Fruit fly (Drosophila melanogaster) whole organism, embryonic: Measurements from ENCODE around the gene TTLL5.

Source experiments
- Adf1 ChIP-seq: fragments of 200-800 bp; sonication (Bioruptor generic); IDR thresholded peaks from 2 replicates; pipeline ENCODE4 v1.3.6; 2022; ENCODE audit warnings: missing biosample characterization, missing genetic modification characterization
- Aef1 ChIP-seq: fragments of 200-800 bp; sonication (Bioruptor generic); IDR thresholded peaks from 3 replicates; pipeline ENCODE4 v1.3.6; 2022; ENCODE audit warnings: missing biosample characterization, missing genetic modification characterization
- Antp ChIP-seq: fragments of 200-800 bp; sonication (Bioruptor generic); optimal IDR thresholded peaks from 3 replicates; lab custom pipeline; 2016; ENCODE audit warnings: missing biosample characterization, missing genetic modification characterization
- CG11093 ChIP-seq: fragments of 200-800 bp; sonication (Bioruptor generic); IDR thresholded peaks from 3 replicates; pipeline ENCODE4 v1.3.6; 2022; ENCODE audit warnings: missing biosample characterization, missing genetic modification characterization
- CG11695 ChIP-seq: fragments of 200-800 bp; sonication (Bioruptor generic); IDR thresholded peaks from 3 replicates; pipeline ENCODE4 v1.3.6; 2022; ENCODE audit warnings: missing biosample characterization, missing genetic modification characterization
- CG12942 ChIP-seq: fragments of 200-800 bp; sonication (Bioruptor generic); optimal IDR thresholded peaks from 3 replicates; lab custom pipeline; 2016; ENCODE audit warnings: missing biosample characterization, missing genetic modification characterization
- CG14965 ChIP-seq: fragments of 200-800 bp; sonication (Bioruptor generic); optimal IDR thresholded peaks from 2 replicates; lab custom pipeline; 2016; ENCODE audit warnings: missing biosample characterization, missing genetic modification characterization, borderline replicate concordance
- CG15011 ChIP-seq: fragments of 200-800 bp; sonication (Bioruptor generic); optimal IDR thresholded peaks from 3 replicates; lab custom pipeline; 2018; ENCODE audit warnings: missing biosample characterization, mild to moderate bottlenecking, missing genetic modification characterization
- CG16815 ChIP-seq: fragments of 200-800 bp; sonication (Bioruptor generic); optimal IDR thresholded peaks from 3 replicates; lab custom pipeline; 2017; ENCODE audit warnings: missing biosample characterization, mild to moderate bottlenecking, missing genetic modification characterization
- CG17328 ChIP-seq: fragments of 200-800 bp; sonication (Bioruptor generic); IDR thresholded peaks from 2 replicates; pipeline ENCODE4 v1.3.6; 2022; ENCODE audit warnings: missing biosample characterization, missing genetic modification characterization
- CG1832 ChIP-seq: fragments of 200-800 bp; sonication (Bioruptor generic); optimal IDR thresholded peaks from 2 replicates; lab custom pipeline; 2017; ENCODE audit warnings: missing biosample characterization, mild to moderate bottlenecking, missing genetic modification characterization, inconsistent platforms
- CG18599 ChIP-seq: fragments of 200-800 bp; sonication (Bioruptor generic); optimal IDR thresholded peaks from 3 replicates; lab custom pipeline; 2017; ENCODE audit warnings: missing biosample characterization, missing genetic modification characterization, mild to moderate bottlenecking, moderate library complexity, missing genetic modification reagents
- CG30020 ChIP-seq: fragments of 200-800 bp; optimal IDR thresholded peaks from 2 replicates; lab custom pipeline; 2019; ENCODE audit warnings: missing biosample characterization, mild to moderate bottlenecking, missing genetic modification characterization, moderate library complexity
- CG31365 ChIP-seq: fragments of 200-800 bp; sonication (Bioruptor generic); optimal IDR thresholded peaks from 2 replicates; lab custom pipeline; 2018; ENCODE audit warnings: missing biosample characterization, mild to moderate bottlenecking, missing genetic modification characterization
- CG3163 ChIP-seq: fragments of 200-800 bp; sonication (Bioruptor generic); optimal IDR thresholded peaks from 3 replicates; lab custom pipeline; 2016; ENCODE audit warnings: missing biosample characterization, missing genetic modification characterization
- CG33557 ChIP-seq: fragments of 200-800 bp; sonication (Bioruptor generic); optimal IDR thresholded peaks from 2 replicates; lab custom pipeline; 2019; ENCODE audit warnings: missing biosample characterization, mild to moderate bottlenecking, missing genetic modification characterization, moderate library complexity
- CG4707 ChIP-seq: fragments of 200-800 bp; sonication (Bioruptor generic); optimal IDR thresholded peaks from 2 replicates; lab custom pipeline; 2018; ENCODE audit warnings: missing biosample characterization, mild to moderate bottlenecking, missing genetic modification characterization, moderate library complexity
- CG5245 ChIP-seq: fragments of 200-800 bp; sonication (Bioruptor generic); optimal IDR thresholded peaks from 3 replicates; lab custom pipeline; 2016; ENCODE audit warnings: missing biosample characterization, missing genetic modification characterization
- CG6175 ChIP-seq: fragments of 200-800 bp; sonication (Bioruptor generic); IDR thresholded peaks from 3 replicates; pipeline ENCODE4 v1.3.6; 2022; ENCODE audit warnings: missing biosample characterization, missing genetic modification characterization
- CG6254 ChIP-seq: fragments of 200-800 bp; sonication (Bioruptor generic); optimal IDR thresholded peaks from 3 replicates; lab custom pipeline; 2017; ENCODE audit warnings: mild to moderate bottlenecking, missing biosample characterization, missing genetic modification reagents, missing genetic modification characterization
- CG7928 ChIP-seq: fragments of 200-800 bp; sonication (Bioruptor generic); optimal IDR thresholded peaks from 2 replicates; lab custom pipeline; 2017; ENCODE audit warnings: missing biosample characterization, mild to moderate bottlenecking, missing genetic modification characterization
- CG8478 ChIP-seq: fragments of >200 bp; optimal IDR thresholded peaks from 2 replicates; lab custom pipeline; 2018
- D ChIP-seq, 2 experiments: fragments of 200-800 bp in 1 of 2; fragments of >200 bp in 1 of 2; sonication (Bioruptor generic) in 1 of 2; optimal IDR thresholded peaks; 2 replicates in 1 of 2; 3 replicates in 1 of 2; lab custom pipeline; 2017; ENCODE audit warnings: mild to moderate bottlenecking in 1 of 2, missing biosample characterization in 1 of 2, missing genetic modification characterization in 1 of 2, missing genetic modification reagents in 1 of 2
- Drgx ChIP-seq: fragments of 200-800 bp; sonication (Bioruptor generic); IDR thresholded peaks from 2 replicates; pipeline ENCODE4 v1.3.6; 2022; ENCODE audit warnings: missing biosample characterization, missing genetic modification characterization
- Fer2 ChIP-seq: fragments of 200-800 bp; sonication (Bioruptor generic); optimal IDR thresholded peaks from 2 replicates; lab custom pipeline; 2018; ENCODE audit warnings: missing biosample characterization, mild to moderate bottlenecking, missing genetic modification characterization, moderate library complexity
- Hmr ChIP-seq: fragments of 200-800 bp; sonication (Bioruptor generic); optimal IDR thresholded peaks from 3 replicates; lab custom pipeline; 2017; ENCODE audit warnings: mild to moderate bottlenecking, missing biosample characterization, missing genetic modification reagents, missing genetic modification characterization
- Hr39 ChIP-seq: fragments of >200 bp; optimal IDR thresholded peaks from 2 replicates; lab custom pipeline; 2017
- Nf-YB ChIP-seq: fragments of 200-800 bp; sonication (Bioruptor generic); optimal IDR thresholded peaks from 3 replicates; lab custom pipeline; 2019; ENCODE audit warnings: missing biosample characterization, mild to moderate bottlenecking, missing genetic modification characterization, moderate library complexity
- Sox100B ChIP-seq: fragments of 200-800 bp; sonication (Bioruptor generic); optimal IDR thresholded peaks from 3 replicates; lab custom pipeline; 2018; ENCODE audit warnings: missing biosample characterization, mild to moderate bottlenecking, missing genetic modification characterization
- Sry-δ ChIP-seq: fragments of 200-800 bp; sonication (Bioruptor generic); optimal IDR thresholded peaks from 2 replicates; lab custom pipeline; 2016; ENCODE audit warnings: missing biosample characterization, missing genetic modification characterization
- Vsx1 ChIP-seq: fragments of 200-800 bp; sonication (Bioruptor generic); optimal IDR thresholded peaks from 2 replicates; lab custom pipeline; 2017; ENCODE audit warnings: missing biosample characterization, mild to moderate bottlenecking, missing genetic modification characterization, missing genetic modification reagents
- amos ChIP-seq: fragments of 200-800 bp; sonication (Bioruptor generic); IDR thresholded peaks from 2 replicates; pipeline ENCODE4 v1.3.6; 2022; ENCODE audit warnings: missing biosample characterization, missing genetic modification characterization; ENCODE audit not compliant: partially characterized antibody
- ato ChIP-seq: fragments of 200-800 bp; sonication (Bioruptor generic); IDR thresholded peaks from 2 replicates; pipeline ENCODE4 v1.3.6; 2022; ENCODE audit warnings: missing biosample characterization, missing genetic modification characterization; ENCODE audit not compliant: partially characterized antibody
- bcd ChIP-seq: fragments of 200-800 bp; sonication (Bioruptor generic); optimal IDR thresholded peaks from 2 replicates; lab custom pipeline; 2017; ENCODE audit warnings: missing biosample characterization, mild to moderate bottlenecking, missing genetic modification characterization
- cato ChIP-seq: fragments of 200-800 bp; sonication (Bioruptor generic); optimal IDR thresholded peaks from 2 replicates; lab custom pipeline; 2016; ENCODE audit warnings: missing biosample characterization, missing genetic modification characterization, borderline replicate concordance
- dmrt99B ChIP-seq: fragments of 200-800 bp; sonication (Bioruptor generic); optimal IDR thresholded peaks from 2 replicates; lab custom pipeline; 2018; ENCODE audit warnings: missing biosample characterization, mild to moderate bottlenecking, missing genetic modification characterization, moderate library complexity
- en ChIP-seq: fragments of 200-800 bp; sonication (Bioruptor generic); optimal IDR thresholded peaks from 2 replicates; lab custom pipeline; 2016; ENCODE audit warnings: missing biosample characterization, missing genetic modification characterization
- esg ChIP-seq: fragments of 200-800 bp; sonication (Bioruptor generic); conservative IDR thresholded peaks from 2 replicates; pipeline ENCODE4 v1.3.6; 2022; ENCODE audit warnings: missing biosample characterization, missing genetic modification characterization
- eve ChIP-seq, 2 experiments: fragments of >200 bp; optimal IDR thresholded peaks; 2 replicates each; lab custom pipeline; 2017; ENCODE audit warnings: missing biosample characterization in 2 of 2, missing genetic modification characterization in 2 of 2
- eyg ChIP-seq: fragments of 200-800 bp; sonication (Bioruptor generic); optimal IDR thresholded peaks from 3 replicates; lab custom pipeline; 2016; ENCODE audit warnings: missing biosample characterization, missing genetic modification characterization
- gcm ChIP-seq: fragments of 200-800 bp; sonication (Bioruptor generic); optimal IDR thresholded peaks from 2 replicates; lab custom pipeline; 2019; ENCODE audit warnings: missing biosample characterization, mild to moderate bottlenecking, missing genetic modification characterization, moderate library complexity
- gcm2 ChIP-seq: fragments of 200-800 bp; sonication (Bioruptor generic); optimal IDR thresholded peaks from 2 replicates; lab custom pipeline; 2016; ENCODE audit warnings: missing biosample characterization, missing genetic modification characterization
- gsb-n ChIP-seq: fragments of 200-800 bp; sonication (Bioruptor generic); optimal IDR thresholded peaks from 3 replicates; lab custom pipeline; 2018; ENCODE audit warnings: missing biosample characterization, mild to moderate bottlenecking, missing genetic modification characterization
- kah ChIP-seq: fragments of 200-800 bp; sonication (Bioruptor generic); optimal IDR thresholded peaks from 2 replicates; lab custom pipeline; 2018; ENCODE audit warnings: missing biosample characterization, mild to moderate bottlenecking, missing genetic modification characterization
- klu ChIP-seq: fragments of 200-800 bp; sonication (Bioruptor generic); IDR thresholded peaks from 2 replicates; pipeline ENCODE4 v1.3.6; 2022; ENCODE audit warnings: missing biosample characterization, missing genetic modification characterization
- ro ChIP-seq: fragments of 200-800 bp; sonication (Bioruptor generic); IDR thresholded peaks from 2 replicates; pipeline ENCODE4 v1.3.6; 2022; ENCODE audit warnings: missing biosample characterization, missing genetic modification characterization
- ssp ChIP-seq: fragments of 200-800 bp; sonication (Bioruptor generic); IDR thresholded peaks from 2 replicates; pipeline ENCODE4 v1.3.6; 2022; ENCODE audit warnings: missing biosample characterization, missing genetic modification characterization
- tna ChIP-seq: fragments of 200-800 bp; sonication (Bioruptor generic); IDR thresholded peaks from 2 replicates; pipeline ENCODE4 v1.3.6; 2022; ENCODE audit warnings: missing biosample characterization, missing genetic modification characterization; ENCODE audit not compliant: partially characterized antibody
- toy ChIP-seq: fragments of 200-800 bp; sonication (Bioruptor generic); IDR thresholded peaks from 2 replicates; pipeline ENCODE4 v1.3.6; 2022; ENCODE audit warnings: missing biosample characterization, missing genetic modification characterization
- vnd ChIP-seq: fragments of 200-800 bp; sonication (Bioruptor generic); IDR thresholded peaks from 3 replicates; pipeline ENCODE4 v1.3.6; 2022; ENCODE audit warnings: missing biosample characterization, missing genetic modification characterization; ENCODE audit not compliant: partially characterized antibody

The TTLL5 gene

DNA sequence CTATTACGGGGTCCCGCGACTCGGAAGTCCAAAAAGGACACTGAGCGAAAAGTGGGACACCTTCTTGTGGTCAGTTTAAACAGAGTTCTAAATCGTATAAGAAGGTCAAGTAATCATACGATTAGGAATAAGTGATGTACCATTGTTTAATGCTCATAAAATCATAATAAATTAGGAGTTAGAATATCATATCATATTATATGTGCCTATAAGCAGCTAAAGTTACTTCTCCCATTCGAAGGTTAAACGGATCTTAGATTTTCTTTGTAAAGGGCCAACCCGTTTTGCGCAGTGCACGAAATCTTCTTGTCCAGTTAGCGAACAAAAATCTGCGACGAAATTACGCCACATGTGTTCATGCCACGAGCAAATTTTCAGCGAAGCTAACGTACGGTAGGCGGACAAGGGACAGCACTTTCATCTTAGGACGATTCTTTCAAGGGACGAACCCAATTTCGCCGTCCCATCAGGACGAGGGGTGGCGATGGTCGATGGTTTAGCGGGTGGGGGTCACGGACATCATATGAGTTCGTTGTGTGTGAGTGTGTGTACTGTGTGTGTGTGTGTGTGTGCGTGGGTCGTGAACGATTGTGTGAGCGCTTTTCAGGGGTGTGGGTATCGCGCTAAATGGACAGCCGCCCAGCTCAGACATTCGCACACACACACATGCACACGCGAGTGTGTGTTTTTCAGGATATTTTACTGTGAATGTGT is 45.7 kb upstream of the TTLL5 start (continued):
- TF ChIP-seq Hmr (GFP tag; lab: Kevin White, UChicago) (peak; percentile 56), kah (GFP tag; lab: Kevin White, UChicago) (no peak), CG11695 (0 out of 3 replicates have a peak, but pooled peaks have one; percentile 39), CG14965 (GFP tag; lab: Kevin White, UChicago) (no peak), ro (GFP tag; lab: Robert Waterston, UW) (no peak), CG17328 (GFP tag; lab: Robert Waterston, UW) (no peak), CG12942 (GFP tag; lab: Kevin White, UChicago) (no peak), Adf1 (GFP tag; lab: Robert Waterston, UW) (no peak), CG18599 (GFP tag; lab: Kevin White, UChicago) (peak; percentile 69), CG8478 (lab: Kevin White, UChicago) (no peak), gsb-n (tag; lab: Kevin White, UChicago) (peak; percentile 22), CG3163 (GFP tag; lab: Kevin White, UChicago) (no peak), Vsx1 (no peak), Fer2 (tag; lab: Kevin White, UChicago) (no peak), en (GFP tag; lab: Kevin White, UChicago) (no peak), cato (GFP tag; lab: Kevin White, UChicago) (no peak), toy (GFP tag; lab: Robert Waterston, UW) (no peak), CG4707 (GFP tag; lab: Kevin White, UChicago) (no peak), vnd (GFP tag; lab: Robert Waterston, UW) (no peak), eve (GFP tag; optimal IDR thresholded peaks at IDR 0.05; lab: Kevin White, UChicago) (no peak), CG1832 (GFP tag; lab: Kevin White, UChicago) (no peak), D (optimal IDR thresholded peaks at IDR 0.05; lab: Kevin White, UChicago) (peak; percentile 19), D (GFP tag; optimal IDR thresholded peaks at IDR 0.05; lab: Kevin White, UChicago) (peak; percentile 3), CG6254 (GFP tag; lab: Kevin White, UChicago) (peak; percentile 38), CG11093 (GFP tag; lab: Robert Waterston, UW) (0 out of 3 replicates have a peak, but pooled peaks have one; percentile 29), CG31365 (tag; lab: Kevin White, UChicago) (peak; percentile 30), CG15011 (GFP tag; lab: Kevin White, UChicago) (peak; percentile 36), CG5245 (GFP tag; lab: Kevin White, UChicago) (no peak), amos (GFP tag; lab: Robert Waterston, UW) (no peak), eyg (GFP tag; lab: Kevin White, UChicago) (no peak), gcm (no peak), Nf-YB (GFP tag; lab: Kevin White, UChicago) (no peak), gcm2 (no peak), Sox100B (GFP tag; lab: Kevin White, UChicago) (peak; percentile 48), esg (peak; percentile 51), ato (GFP tag; lab: Robert Waterston, UW) (no peak), CG16815 (GFP tag; lab: Kevin White, UChicago) (peak; percentile 21), CG33557 (GFP tag; lab: Kevin White, UChicago) (no peak), ssp (GFP tag; lab: Robert Waterston, UW) (no peak), bcd (GFP tag; lab: Kevin White, UChicago) (peak; percentile 43), klu (GFP tag; lab: Robert Waterston, UW) (no peak), Hr39 (no peak), tna (no peak), Sry-δ (GFP tag; lab: Kevin White, UChicago) (no peak), Aef1 (GFP tag; lab: Robert Waterston, UW) (no peak), Drgx (GFP tag; lab: Robert Waterston, UW) (no peak), CG30020 (tag; lab: Kevin White, UChicago) (no peak), dmrt99B (peak; percentile 68), CG7928 (GFP tag; lab: Kevin White, UChicago) (no peak), Antp (GFP tag; lab: Kevin White, UChicago) (no peak), CG6175 (GFP tag; lab: Robert Waterston, UW) (no peak)
